Worm (Caenorhabditis elegans) whole organism, L4 larva: ENCODE data around the gene gtr-1.

Experiments used
- F26F4.8 ChIP-seq: fragments of 200-800 bp; sonication (Bioruptor generic); conservative IDR thresholded peaks from 2 replicates; pipeline ENCODE4 v1.3.6; 2022; ENCODE audit warnings: missing genetic modification characterization, missing compliant biosample characterization
- F44E2.7 ChIP-seq: fragments of 200-800 bp; sonication (Bioruptor generic); IDR thresholded peaks from 2 replicates; pipeline ENCODE4 v2.1.2; 2022; ENCODE audit warnings: missing genetic modification characterization, missing compliant biosample characterization
- T20F7.1 ChIP-seq: fragments of 200-800 bp; sonication (Bioruptor generic); optimal IDR thresholded peaks from 2 replicates; lab custom pipeline; 2018; ENCODE audit warnings: mild to moderate bottlenecking, missing genetic modification characterization, missing compliant biosample characterization
- ZK546.5 ChIP-seq, 2 experiments: sonication (generic microtip); optimal IDR thresholded peaks; 2 replicates each; lab custom pipeline; 2017; ENCODE audit warnings: missing biosample characterization in 2 of 2, missing genetic modification characterization in 2 of 2
- attf-4 ChIP-seq: sonication (generic microtip); optimal IDR thresholded peaks from 3 replicates; lab custom pipeline; 2017; ENCODE audit warnings: missing biosample characterization, missing genetic modification characterization
- ceh-44 ChIP-seq: fragments of 200-800 bp; sonication (Bioruptor generic); IDR thresholded peaks from 2 replicates; pipeline ENCODE4 v1.3.6; 2022; ENCODE audit warnings: missing genetic modification reagents, missing genetic modification characterization, missing compliant biosample characterization
- daf-12 ChIP-seq: fragments of 150-350 bp; optimal IDR thresholded peaks from 2 replicates; lab custom pipeline; 2014; ENCODE audit warnings: missing biosample characterization, missing genetic modification reagents, missing genetic modification characterization
- daf-19 ChIP-seq: fragments of 200-800 bp; sonication (Bioruptor generic); conservative IDR thresholded peaks from 2 replicates; pipeline ENCODE4 v1.3.6; 2022; ENCODE audit warnings: missing genetic modification characterization, missing compliant biosample characterization
- daf-8 ChIP-seq: fragments of 200-800 bp; sonication (Bioruptor generic); IDR thresholded peaks from 2 replicates; pipeline ENCODE4 v1.3.6; 2022; ENCODE audit warnings: missing genetic modification characterization, missing compliant biosample characterization
- dmd-6 ChIP-seq: fragments of 200-800 bp; sonication (Bioruptor generic); IDR thresholded peaks from 2 replicates; pipeline ENCODE4 v1.3.6; 2022; ENCODE audit warnings: missing genetic modification reagents, missing genetic modification characterization, missing compliant biosample characterization
- dmd-8 ChIP-seq: fragments of 200-800 bp; sonication (Bioruptor generic); IDR thresholded peaks from 2 replicates; pipeline ENCODE4 v1.3.6; 2022; ENCODE audit warnings: missing genetic modification characterization, missing compliant biosample characterization
- dmd-9 ChIP-seq: fragments of 200-800 bp; sonication (Bioruptor generic); IDR thresholded peaks from 2 replicates; pipeline ENCODE4 v1.3.6; 2022; ENCODE audit warnings: missing genetic modification reagents, missing genetic modification characterization, missing compliant biosample characterization
- duxl-1 ChIP-seq: sonication (generic microtip); optimal IDR thresholded peaks from 2 replicates; lab custom pipeline; 2016; ENCODE audit warnings: mild to moderate bottlenecking, missing genetic modification characterization, moderate library complexity, missing compliant biosample characterization; ENCODE audit not compliant: poor library complexity
- dve-1 ChIP-seq: sonication (generic microtip); optimal IDR thresholded peaks from 2 replicates; lab custom pipeline; 2017; ENCODE audit warnings: antibody characterized with exemption, mild to moderate bottlenecking, missing genetic modification characterization, missing compliant biosample characterization; ENCODE audit not compliant: insufficient read depth
- egl-27 ChIP-seq: sonication (generic microtip); optimal IDR thresholded peaks from 3 replicates; lab custom pipeline; 2017; ENCODE audit warnings: missing biosample characterization, missing genetic modification reagents, missing genetic modification characterization
- egl-43 ChIP-seq: fragments of 200-800 bp; sonication (Bioruptor generic); IDR thresholded peaks from 2 replicates; pipeline ENCODE4 v1.3.6; 2022; ENCODE audit warnings: missing genetic modification reagents, missing genetic modification characterization, missing compliant biosample characterization
- fkh-10 ChIP-seq: fragments of 150-350 bp; optimal IDR thresholded peaks from 2 replicates; lab custom pipeline; 2014; ENCODE audit warnings: missing biosample characterization, missing genetic modification reagents, missing genetic modification characterization
- fos-1 ChIP-seq: fragments of 150-350 bp; optimal IDR thresholded peaks from 2 replicates; lab custom pipeline; 2014; ENCODE audit warnings: missing biosample characterization, missing genetic modification characterization
- gei-8 ChIP-seq: fragments of 200-800 bp; sonication (Bioruptor generic); optimal IDR thresholded peaks from 2 replicates; lab custom pipeline; 2018; ENCODE audit warnings: mild to moderate bottlenecking, missing genetic modification characterization, missing compliant biosample characterization
- lim-7 ChIP-seq: fragments of 200-800 bp; sonication (Bioruptor generic); IDR thresholded peaks from 2 replicates; pipeline ENCODE4 v1.3.6; 2022; ENCODE audit warnings: missing genetic modification characterization, missing compliant biosample characterization
- madf-9 ChIP-seq: fragments of 200-800 bp; sonication (Bioruptor generic); conservative IDR thresholded peaks from 2 replicates; pipeline ENCODE4 v1.3.6; 2022; ENCODE audit warnings: missing genetic modification reagents, missing genetic modification characterization, missing compliant biosample characterization
- mes-2 ChIP-seq: sonication (generic microtip); optimal IDR thresholded peaks from 2 replicates; lab custom pipeline; 2016; ENCODE audit warnings: missing genotype, mild to moderate bottlenecking, missing genetic modification characterization, missing compliant biosample characterization; ENCODE audit not compliant: poor library complexity, severe bottlenecking
- nhr-10 ChIP-seq: fragments of 150-350 bp; optimal IDR thresholded peaks from 2 replicates; lab custom pipeline; 2014; ENCODE audit warnings: missing biosample characterization, missing genetic modification characterization
- nhr-102 ChIP-seq: sonication (generic microtip); optimal IDR thresholded peaks from 2 replicates; lab custom pipeline; 2016; ENCODE audit warnings: mild to moderate bottlenecking, missing genetic modification characterization, moderate library complexity, missing compliant biosample characterization
- nhr-11 ChIP-seq: fragments of 150-350 bp; optimal IDR thresholded peaks from 2 replicates; lab custom pipeline; 2014; ENCODE audit warnings: missing biosample characterization, missing genetic modification characterization
- nhr-237 ChIP-seq: sonication (generic microtip); optimal IDR thresholded peaks from 2 replicates; lab custom pipeline; 2017; ENCODE audit warnings: missing biosample characterization, missing genetic modification characterization
- nhr-25 ChIP-seq: sonication (generic microtip); optimal IDR thresholded peaks from 2 replicates; lab custom pipeline; 2017; ENCODE audit warnings: missing genetic modification characterization, mild to moderate bottlenecking, missing compliant biosample characterization, antibody characterized with exemption, moderate library complexity, borderline replicate concordance; ENCODE audit not compliant: insufficient read depth
- nhr-28 ChIP-seq: fragments of 150-350 bp; optimal IDR thresholded peaks from 2 replicates; lab custom pipeline; 2014; ENCODE audit warnings: missing biosample characterization, missing genetic modification characterization
- nhr-6 ChIP-seq: fragments of 150-350 bp; optimal IDR thresholded peaks from 2 replicates; lab custom pipeline; 2014; ENCODE audit warnings: missing biosample characterization, missing genetic modification characterization
- nhr-77 ChIP-seq: fragments of 150-350 bp; optimal IDR thresholded peaks from 2 replicates; lab custom pipeline; 2014; ENCODE audit warnings: missing biosample characterization, missing genetic modification characterization
- php-3 ChIP-seq: fragments of 200-800 bp; sonication (Bioruptor generic); IDR thresholded peaks from 2 replicates; pipeline ENCODE4 v1.3.6; 2022; ENCODE audit warnings: missing genetic modification reagents, missing genetic modification characterization, missing compliant biosample characterization
- pqm-1 ChIP-seq: sonication (generic microtip); optimal IDR thresholded peaks from 2 replicates; lab custom pipeline; 2017; ENCODE audit warnings: missing biosample characterization, missing genetic modification characterization
- set-16 ChIP-seq: fragments of 200-800 bp; sonication (Bioruptor generic); IDR thresholded peaks from 2 replicates; pipeline ENCODE4 v1.3.6; 2022; ENCODE audit warnings: missing genetic modification reagents, missing genetic modification characterization, missing compliant biosample characterization
- spr-1 ChIP-seq: sonication (generic microtip); optimal IDR thresholded peaks from 2 replicates; lab custom pipeline; 2016; ENCODE audit warnings: mild to moderate bottlenecking, missing genetic modification characterization, missing compliant biosample characterization
- spr-3 ChIP-seq: fragments of 200-800 bp; sonication (Bioruptor generic); optimal IDR thresholded peaks from 2 replicates; lab custom pipeline; 2018; ENCODE audit warnings: mild to moderate bottlenecking, missing genetic modification characterization, missing compliant biosample characterization
- vab-7 ChIP-seq: fragments of 200-800 bp; sonication (Bioruptor generic); IDR thresholded peaks from 2 replicates; pipeline ENCODE4 v1.3.6; 2022; ENCODE audit warnings: missing genetic modification reagents, missing genetic modification characterization, missing compliant biosample characterization
- zfp-3 ChIP-seq: fragments of 200-800 bp; sonication (Bioruptor generic); conservative IDR thresholded peaks from 2 replicates; pipeline ENCODE4 v1.3.6; 2022; ENCODE audit warnings: missing genetic modification reagents, missing genetic modification characterization, missing compliant biosample characterization
- zip-2 ChIP-seq: fragments of 150-350 bp; optimal IDR thresholded peaks from 2 replicates; lab custom pipeline; 2014; ENCODE audit warnings: missing biosample characterization, missing genetic modification characterization
- ztf-11 ChIP-seq: fragments of 150-350 bp; optimal IDR thresholded peaks from 2 replicates; lab custom pipeline; 2014; ENCODE audit warnings: missing biosample characterization, missing genetic modification characterization
- ztf-7 ChIP-seq: fragments of 150-350 bp; optimal IDR thresholded peaks from 2 replicates; lab custom pipeline; 2014; ENCODE audit warnings: missing biosample characterization, missing genetic modification characterization

Gene gtr-1

ce11 chrX:806515-806914 is 3.9 kb downstream of the gtr-1 start (continued):
- TF ChIP-seq spr-1 (tag; lab: Kevin White, UChicago), result peak; percentile 97
- peak; percentile 99 for TF ChIP-seq egl-43
- peak; percentile 100 for TF ChIP-seq nhr-77 (tag; lab: Kevin White, UChicago)
- TF ChIP-seq zip-2 (tag; lab: Kevin White, UChicago), result peak; percentile 97
- peak; percentile 96 for TF ChIP-seq nhr-28 (tag; lab: Kevin White, UChicago)
- peak; percentile 68; the same call in 1 of the 2 replicates for TF ChIP-seq daf-8
- TF ChIP-seq fos-1 (tag; lab: Kevin White, UChicago), result peak; percentile 84
- TF ChIP-seq duxl-1 (tag; lab: Kevin White, UChicago), result peak; percentile 99
- no peak for TF ChIP-seq daf-12 (tag; lab: Kevin White, UChicago)
- TF ChIP-seq daf-19 (GFP tag; lab: Robert Waterston, UW), result peak; percentile 90
- TF ChIP-seq zfp-3 (GFP tag; lab: Robert Waterston, UW), result peak; percentile 94
- TF ChIP-seq attf-4 (tag; lab: Kevin White, UChicago), result peak; percentile 71
- peak; percentile 82 for TF ChIP-seq ztf-11 (tag; lab: Kevin White, UChicago)
- TF ChIP-seq T20F7.1 (GFP tag; lab: Kevin White, UChicago), result peak; percentile 93
- TF ChIP-seq dmd-8, result 0 out of 2 replicates have a peak, but pooled peaks have one; percentile 29
- peak; percentile 95 for TF ChIP-seq ztf-7
- peak; percentile 98 for TF ChIP-seq php-3
- TF ChIP-seq gei-8, result peak; percentile 68
- 0 out of 2 replicates have a peak, but pooled peaks have one; percentile 32 for TF ChIP-seq ceh-44 (GFP tag; lab: Robert Waterston, UW)
- peak; percentile 99 for TF ChIP-seq nhr-102
- TF ChIP-seq dve-1 (tag; lab: Kevin White, UChicago), result peak; percentile 100
- peak; percentile 97 for TF ChIP-seq dmd-6
- TF ChIP-seq F26F4.8, result 0 out of 2 replicates have a peak, but pooled peaks have one; percentile 49
- TF ChIP-seq madf-9 (GFP tag; lab: Robert Waterston, UW), result peak; percentile 96
- TF ChIP-seq dmd-9 (GFP tag; lab: Robert Waterston, UW), result peak; percentile 88
- peak; percentile 98 for TF ChIP-seq egl-27 (tag; lab: Kevin White, UChicago)
- TF ChIP-seq F44E2.7 (GFP tag; lab: Robert Waterston, UW), result no peak
- peak; percentile 97 for TF ChIP-seq nhr-6 (tag; lab: Kevin White, UChicago)
- peak; percentile 99 for TF ChIP-seq fkh-10 (GFP tag; lab: Kevin White, UChicago)
- peak; percentile 98 for TF ChIP-seq nhr-10
- peak; percentile 69 for TF ChIP-seq pqm-1 (tag; lab: Kevin White, UChicago)
- TF ChIP-seq nhr-237 (tag; lab: Kevin White, UChicago), result peak; percentile 87
- TF ChIP-seq set-16, result no peak
- TF ChIP-seq spr-3 (GFP tag; lab: Kevin White, UChicago), result peak; percentile 95
- TF ChIP-seq nhr-25 (tag; lab: Kevin White, UChicago), result peak; percentile 91
- TF ChIP-seq vab-7 (GFP tag; lab: Robert Waterston, UW), result peak; percentile 99
- peak; percentile 98 for TF ChIP-seq mes-2 (tag; lab: Kevin White, UChicago)
- TF ChIP-seq nhr-11 (tag; lab: Kevin White, UChicago), result peak; percentile 97
- TF ChIP-seq ZK546.5 (tag; optimal IDR thresholded peaks at IDR 0.05; lab: Kevin White, UChicago), result peak; percentile 17 to 62
- TF ChIP-seq, all 104 proteins: peak for 92

DNA sequence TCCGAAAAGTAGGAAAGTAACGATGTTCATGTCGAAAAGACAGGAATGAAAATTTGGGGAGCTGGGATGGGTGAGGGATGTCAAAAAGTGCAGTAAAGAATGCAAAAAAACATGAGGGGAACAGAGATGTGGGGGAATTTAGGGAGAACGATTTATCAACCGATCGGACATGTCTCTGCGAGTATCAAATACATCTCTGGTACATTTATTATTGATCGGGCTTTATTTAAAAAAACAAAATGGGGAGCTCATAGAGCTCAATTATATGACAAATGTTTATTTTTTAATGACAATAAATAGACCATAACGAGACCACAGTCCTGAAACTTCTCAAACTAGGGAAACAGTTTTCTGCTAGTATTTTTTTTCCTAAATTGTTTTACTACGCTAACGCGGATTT is 8.1 kb downstream of the gtr-1 start, which contains the start of gene F25E2.2:
Gene F25E2.2, minus strand, starts transcription at position 101 of the 400 bp plus-strand sequence.
- TF ChIP-seq lim-7 (GFP tag; lab: Robert Waterston, UW) (no peak), dmd-6 (no peak)
